Fruit fly (Drosophila melanogaster): ENCODE data around the gene CG13895.

CG13895 gene

DNA sequence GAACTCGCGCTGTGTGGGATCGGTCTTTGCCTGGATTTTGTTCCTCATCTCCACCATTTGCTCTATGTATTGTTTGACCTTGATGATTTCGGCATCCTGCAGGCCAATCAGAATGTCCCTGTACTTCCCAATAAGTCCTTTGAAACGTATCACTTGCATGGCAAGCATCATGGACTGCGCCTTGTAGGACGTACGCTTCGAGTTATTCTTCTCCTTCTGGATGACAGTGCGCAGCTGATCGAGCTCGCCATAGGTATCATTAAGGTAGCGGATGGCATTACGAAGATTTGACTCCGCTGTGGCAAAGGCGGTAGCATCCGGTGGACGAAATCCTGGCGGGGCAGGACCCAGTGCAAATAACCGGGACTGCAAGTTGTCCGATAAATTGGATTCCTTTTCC is 1.9 kb upstream of the CG13895 start:
- TF ChIP-seq topi (GFP tag; optimal IDR thresholded peaks at IDR 0.05) (no peak), Gug (GFP tag; IDR thresholded peaks at IDR 0.05) (no peak), CG10669 (GFP tag; optimal IDR thresholded peaks at IDR 0.05) (no peak), Lpt (GFP tag; optimal IDR thresholded peaks at IDR 0.05) (no peak), Smox (GFP tag; optimal IDR thresholded peaks at IDR 0.05) (no peak), Eip78C (GFP tag) (no peak), CG11294 (GFP tag; IDR thresholded peaks at IDR 0.05) (no peak), CG6163 (GFP tag; IDR thresholded peaks at IDR 0.05) (no peak), Sox14 (GFP tag; optimal IDR thresholded peaks at IDR 0.05) (no peak), CG3032 (tag; optimal IDR thresholded peaks at IDR 0.05) (no peak), Hr4 (GFP tag; optimal IDR thresholded peaks at IDR 0.05) (no peak), CG1621 (tag; optimal IDR thresholded peaks at IDR 0.05) (no peak), Hr39 (GFP tag; optimal IDR thresholded peaks at IDR 0.05) (no peak), Eip75B (GFP tag; optimal IDR thresholded peaks at IDR 0.05) (no peak), pdm3 (GFP tag; optimal IDR thresholded peaks at IDR 0.05) (no peak), CG9139 (GFP tag; optimal IDR thresholded peaks at IDR 0.05) (no peak), CG11902 (GFP tag; optimal IDR thresholded peaks at IDR 0.05) (no peak)

dm6 chr3L:704661-705543 is 3.1 kb downstream of the CG13895 start:
- TF ChIP-seq CG1621 (tag; optimal IDR thresholded peaks at IDR 0.05) (peak; percentile 34), spab (GFP tag; optimal IDR thresholded peaks at IDR 0.05) (peak; percentile 44), CG9139 (GFP tag; optimal IDR thresholded peaks at IDR 0.05) (no peak), CG6792 (GFP tag; optimal IDR thresholded peaks at IDR 0.05) (peak; percentile 32), net (GFP tag; optimal IDR thresholded peaks at IDR 0.05) (no peak), CG3032 (tag; optimal IDR thresholded peaks at IDR 0.05) (peak; percentile 53), CG6276 (GFP tag; optimal IDR thresholded peaks at IDR 0.05) (peak; percentile 3), CG6808 (GFP tag; optimal IDR thresholded peaks at IDR 0.05) (peak; percentile 51), Hr39 (GFP tag; optimal IDR thresholded peaks at IDR 0.05) (peak; percentile 4), cyc (GFP tag; optimal IDR thresholded peaks at IDR 0.05) (peak; percentile 25), CG31627 (GFP tag; optimal IDR thresholded peaks at IDR 0.05) (peak; percentile 1), esn (GFP tag; optimal IDR thresholded peaks at IDR 0.05) (peak; percentile 35), Eip75B (GFP tag; optimal IDR thresholded peaks at IDR 0.05) (peak; percentile 20), Sox102F (GFP tag; optimal IDR thresholded peaks at IDR 0.05) (no peak), ss (GFP tag; optimal IDR thresholded peaks at IDR 0.05) (peak in 1 of 2 experiments; percentile 19), CG16779 (tag; optimal IDR thresholded peaks at IDR 0.05) (no peak), Met (GFP tag; optimal IDR thresholded peaks at IDR 0.05) (peak; percentile 25), CG7368 (GFP tag; optimal IDR thresholded peaks at IDR 0.05) (peak; percentile 5), CG8319 (GFP tag; optimal IDR thresholded peaks at IDR 0.05) (no peak), Eip93F (GFP tag; optimal IDR thresholded peaks at IDR 0.05) (no peak), Hr4 (GFP tag; optimal IDR thresholded peaks at IDR 0.05) (peak; percentile 48), fd59A (GFP tag; optimal IDR thresholded peaks at IDR 0.05) (peak; percentile 19), Sox15 (GFP tag; optimal IDR thresholded peaks at IDR 0.05) (no peak), Ets96B (tag; optimal IDR thresholded peaks at IDR 0.05) (peak; percentile 59), eg (GFP tag; IDR thresholded peaks at IDR 0.05) (peak; percentile 70; the same call in 2 of the 3 replicates), dsx (GFP tag; optimal IDR thresholded peaks at IDR 0.05; ENCODE audit: poor library complexity, severe bottlenecking) (peak; percentile 38), pdm3 (GFP tag; optimal IDR thresholded peaks at IDR 0.05) (peak; percentile 30), fkh (GFP tag; optimal IDR thresholded peaks at IDR 0.05) (no peak), CG11902 (GFP tag; optimal IDR thresholded peaks at IDR 0.05) (no peak), dac (GFP tag; optimal IDR thresholded peaks at IDR 0.05) (no peak), Gug (GFP tag; IDR thresholded peaks at IDR 0.05) (peak; percentile 37; the same call in 1 of the 2 replicates), achi (GFP tag; optimal IDR thresholded peaks at IDR 0.05) (peak; percentile 47), CG6163 (GFP tag; IDR thresholded peaks at IDR 0.05) (peak; percentile 63; the same call in 2 of the 3 replicates), lz (GFP tag; optimal IDR thresholded peaks at IDR 0.05) (peak; percentile 19), CG15336 (GFP tag; IDR thresholded peaks at IDR 0.05) (peak; percentile 55), topi (GFP tag; optimal IDR thresholded peaks at IDR 0.05) (peak; percentile 10), CG3919 (GFP tag; optimal IDR thresholded peaks at IDR 0.05) (peak; percentile 42), CG10669 (GFP tag; optimal IDR thresholded peaks at IDR 0.05) (peak; percentile 52), CG11294 (GFP tag; IDR thresholded peaks at IDR 0.05) (peak; percentile 40; the same call in 1 of the 2 replicates), Smox (GFP tag; optimal IDR thresholded peaks at IDR 0.05) (peak; percentile 35), Sox14 (GFP tag; optimal IDR thresholded peaks at IDR 0.05) (no peak), CG11762 (GFP tag; optimal IDR thresholded peaks at IDR 0.05; ENCODE audit: insufficient read depth) (peak; percentile 17), acj6 (GFP tag; optimal IDR thresholded peaks at IDR 0.05) (peak; percentile 33)
